Worm (Caenorhabditis elegans) whole organism, young adult: ENCODE measurements around the gene ins-13.

Experiments used
- F22D6.2 ChIP-seq: sonication (generic microtip); optimal IDR thresholded peaks from 2 replicates; lab custom pipeline; 2016; ENCODE audit warnings: mild to moderate bottlenecking, missing genetic modification characterization, missing compliant biosample characterization
- Y67H2A.10 ChIP-seq: fragments of 200-800 bp; sonication (Bioruptor generic); conservative IDR thresholded peaks from 2 replicates; pipeline ENCODE4 v1.3.6; 2022; ENCODE audit warnings: missing genetic modification reagents, missing genetic modification characterization, missing compliant biosample characterization
- akir-1 ChIP-seq: fragments of 200-800 bp; sonication (Bioruptor generic); optimal IDR thresholded peaks from 2 replicates; lab custom pipeline; 2018; ENCODE audit warnings: mild to moderate bottlenecking, missing genetic modification characterization, moderate library complexity, missing compliant biosample characterization
- ceh-91 ChIP-seq: fragments of 200-800 bp; sonication (Bioruptor generic); IDR thresholded peaks from 2 replicates; pipeline ENCODE4 v1.3.6; 2022; ENCODE audit warnings: missing genetic modification reagents, missing genetic modification characterization, missing compliant biosample characterization
- chd-7 ChIP-seq: sonication (generic microtip); optimal IDR thresholded peaks from 2 replicates; lab custom pipeline; 2016; ENCODE audit warnings: mild to moderate bottlenecking, missing genetic modification characterization, moderate library complexity, missing compliant biosample characterization
- hsf-1 ChIP-seq: fragments of 200-800 bp; sonication (Bioruptor generic); IDR thresholded peaks from 2 replicates; pipeline ENCODE4 v1.3.6; 2022; ENCODE audit warnings: missing genetic modification reagents, missing genetic modification characterization, missing compliant biosample characterization
- lin-26 ChIP-seq: fragments of 200-800 bp; sonication (Bioruptor generic); IDR thresholded peaks from 2 replicates; pipeline ENCODE4 v1.3.6; 2022; ENCODE audit warnings: missing genetic modification reagents, missing genetic modification characterization, missing compliant biosample characterization
- lin-40 ChIP-seq: sonication (generic microtip); optimal IDR thresholded peaks from 2 replicates; lab custom pipeline; 2016; ENCODE audit warnings: missing genetic modification characterization, mild to moderate bottlenecking, missing compliant biosample characterization, missing genotype, missing genetic modification reagents
- nfya-1 ChIP-seq: sonication (generic microtip); optimal IDR thresholded peaks from 2 replicates; lab custom pipeline; 2017; ENCODE audit warnings: antibody characterized with exemption, missing compliant biosample characterization, missing genetic modification characterization, borderline replicate concordance; ENCODE audit not compliant: insufficient read depth
- rec-8 ChIP-seq, 2 experiments: sonication (generic microtip); optimal IDR thresholded peaks; 2 replicates each; lab custom pipeline; 2016; ENCODE audit warnings: mild to moderate bottlenecking in 2 of 2, missing genetic modification characterization in 2 of 2, missing genetic modification reagents in 2 of 2, missing genotype in 2 of 2, missing biosample characterization in 1 of 2, missing compliant biosample characterization in 1 of 2, moderate library complexity in 1 of 2
- snpc-1.1 ChIP-seq: sonication (generic microtip); optimal IDR thresholded peaks from 2 replicates; lab custom pipeline; 2017; ENCODE audit warnings: missing genetic modification characterization, mild to moderate bottlenecking, missing compliant biosample characterization, antibody characterized with exemption, moderate library complexity, missing genotype, missing genetic modification reagents; ENCODE audit not compliant: insufficient read depth
- snpc-4 ChIP-seq, 5 experiments: fragments of 150-350 bp in 1 of 5; sonication (generic microtip) in 4 of 5; optimal IDR thresholded peaks; 2 replicates each; lab custom pipeline; 2014 to 2018; ENCODE audit warnings: missing genetic modification characterization in 5 of 5, missing biosample characterization in 3 of 5, antibody characterized with exemption in 2 of 5, mild to moderate bottlenecking in 2 of 5, missing compliant biosample characterization in 2 of 5, missing genotype in 2 of 5, moderate library complexity in 2 of 5, missing genetic modification reagents in 1 of 5
- tbx-9 ChIP-seq: sonication (generic microtip); optimal IDR thresholded peaks from 2 replicates; lab custom pipeline; 2016; ENCODE audit warnings: borderline replicate concordance, missing genetic modification characterization, inconsistent platforms, missing compliant biosample characterization

DNA sequence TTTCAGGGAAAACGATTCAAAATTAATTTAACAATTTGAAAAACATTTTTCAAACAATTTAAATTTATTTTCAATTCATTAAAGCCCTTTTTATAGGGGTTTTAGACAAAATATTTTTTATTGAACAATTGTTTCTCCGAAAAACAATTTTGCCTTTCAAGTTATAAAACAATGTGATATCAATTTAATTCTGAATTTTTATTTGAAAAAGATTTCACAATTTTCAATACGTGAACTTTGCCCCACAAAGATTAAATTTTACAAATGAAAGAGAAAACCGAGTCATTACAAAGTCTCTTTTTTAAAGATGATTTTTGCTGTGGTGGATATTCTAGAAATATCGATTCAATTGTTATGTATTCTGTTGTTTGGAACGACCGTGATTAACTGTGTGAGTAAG lies 25.8 kb downstream of the ins-13 start, which contains the start of gene ZK177.2:
- TF ChIP-seq tbx-9 (tag; lab: Kevin White, UChicago) (no peak), akir-1 (GFP tag; lab: Kevin White, UChicago) (no peak), chd-7 (tag; lab: Kevin White, UChicago) (no peak), Y67H2A.10 (GFP tag; lab: Robert Waterston, UW) (no peak), F22D6.2 (tag; lab: Kevin White, UChicago) (no peak), snpc-4 (GFP tag; optimal IDR thresholded peaks at IDR 0.05; lab: Kevin White, UChicago) (no peak), snpc-4 (tag; optimal IDR thresholded peaks at IDR 0.05; lab: Kevin White, UChicago) (no peak), ceh-91 (GFP tag; lab: Robert Waterston, UW) (no peak), rec-8 (tag; optimal IDR thresholded peaks at IDR 0.05; lab: Kevin White, UChicago) (no peak), lin-40 (tag; lab: Kevin White, UChicago) (no peak), lin-26 (GFP tag; lab: Robert Waterston, UW) (no peak), nfya-1 (tag; lab: Kevin White, UChicago) (no peak), snpc-1.1 (no peak), hsf-1 (GFP tag; lab: Robert Waterston, UW) (no peak)
